Worm (Caenorhabditis elegans): Measurements from ENCODE around the gene Y55B1AR.4.

Y55B1AR.4 gene

DNA sequence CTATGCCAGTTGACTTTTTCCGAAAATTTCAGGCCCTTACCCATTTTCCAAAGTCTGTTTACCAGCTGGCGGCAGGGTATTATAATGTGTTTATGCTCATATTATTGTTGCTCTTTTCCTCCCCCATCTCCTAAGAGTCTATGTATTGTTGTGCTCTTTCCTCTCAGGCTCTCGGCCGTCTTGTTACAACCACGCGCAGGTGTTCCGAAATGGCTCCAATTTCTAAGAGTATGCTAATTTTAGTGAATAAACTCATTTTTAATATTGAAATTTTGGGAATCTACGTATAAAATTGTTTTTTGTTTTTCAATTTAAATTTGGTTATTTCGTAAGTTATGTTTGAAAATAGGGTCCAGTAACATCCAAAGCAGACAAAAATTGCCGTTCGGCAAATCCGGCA, 47.2 kb downstream of the Y55B1AR.4 start:
- TF ChIP-seq tbx-2 (tag; optimal IDR thresholded peaks at IDR 0.05) = peak; percentile 3
- TF ChIP-seq nfya-1 (tag; optimal IDR thresholded peaks at IDR 0.05) = peak; percentile 2
- TF ChIP-seq ceh-34 (tag; optimal IDR thresholded peaks at IDR 0.05) = peak; percentile 66
- no peak for TF ChIP-seq dve-1 (tag; optimal IDR thresholded peaks at IDR 0.05)
- peak; percentile 9 for TF ChIP-seq pax-1 (tag; optimal IDR thresholded peaks at IDR 0.05)

ce11 chrIII:555650-556049, 49.7 kb downstream of the Y55B1AR.4 start, which contains the start of gene B0353.1:
B0353.1 (plus strand) TSS chrIII:555950.
- TF ChIP-seq sox-4 (tag; optimal IDR thresholded peaks at IDR 0.05) = no peak
